Fruit fly (Drosophila melanogaster) whole organism, embryonic: ENCODE measurements around the gene deltaCOP.
A peak's percentile ranks its signal among the peaks of the same experiment; 100 is the strongest.

ENCODE experiments used
- Aef1 ChIP-seq: fragments of 200-800 bp; sonication (Bioruptor generic); IDR thresholded peaks from 3 replicates; pipeline ENCODE4 v1.3.6; 2022; ENCODE audit warnings: missing biosample characterization, missing genetic modification characterization
- CG11398 ChIP-seq: fragments of 200-800 bp; sonication (Bioruptor generic); optimal IDR thresholded peaks from 2 replicates; lab custom pipeline; 2016; ENCODE audit warnings: missing biosample characterization, missing genetic modification characterization
- CG15269 ChIP-seq: fragments of 200-800 bp; sonication (Bioruptor generic); optimal IDR thresholded peaks from 2 replicates; lab custom pipeline; 2018; ENCODE audit warnings: missing biosample characterization, mild to moderate bottlenecking, missing genetic modification characterization, moderate library complexity
- CG15479 ChIP-seq: fragments of 200-800 bp; sonication (Bioruptor generic); optimal IDR thresholded peaks from 3 replicates; lab custom pipeline; 2019; ENCODE audit warnings: missing biosample characterization, mild to moderate bottlenecking, missing genetic modification characterization, moderate library complexity
- CG15514 ChIP-seq: fragments of 200-800 bp; sonication (Bioruptor generic); optimal IDR thresholded peaks from 3 replicates; lab custom pipeline; 2017; ENCODE audit warnings: missing biosample characterization, missing genetic modification characterization, mild to moderate bottlenecking, moderate library complexity, missing genetic modification reagents
- CG17328 ChIP-seq: fragments of 200-800 bp; sonication (Bioruptor generic); IDR thresholded peaks from 2 replicates; pipeline ENCODE4 v1.3.6; 2022; ENCODE audit warnings: missing biosample characterization, missing genetic modification characterization
- CG18262 ChIP-seq: fragments of 200-800 bp; optimal IDR thresholded peaks from 3 replicates; lab custom pipeline; 2019; ENCODE audit warnings: missing biosample characterization, mild to moderate bottlenecking, missing genetic modification characterization, moderate library complexity
- CG18764 ChIP-seq: fragments of 200-800 bp; sonication (Bioruptor generic); optimal IDR thresholded peaks from 3 replicates; lab custom pipeline; 2016; ENCODE audit warnings: missing biosample characterization, missing genetic modification characterization
- CG2199 ChIP-seq: fragments of 200-800 bp; sonication (Bioruptor generic); IDR thresholded peaks from 3 replicates; pipeline ENCODE4 v1.3.6; 2022; ENCODE audit warnings: missing biosample characterization, missing genetic modification characterization
- CG2678 ChIP-seq: fragments of 200-800 bp; sonication (Bioruptor generic); optimal IDR thresholded peaks from 3 replicates; lab custom pipeline; 2019; ENCODE audit warnings: missing biosample characterization, mild to moderate bottlenecking, missing genetic modification characterization, moderate library complexity
- CG3163 ChIP-seq: fragments of 200-800 bp; sonication (Bioruptor generic); optimal IDR thresholded peaks from 3 replicates; lab custom pipeline; 2016; ENCODE audit warnings: missing biosample characterization, missing genetic modification characterization
- CG3995 ChIP-seq: fragments of 200-800 bp; sonication (Bioruptor generic); optimal IDR thresholded peaks from 3 replicates; lab custom pipeline; 2016; ENCODE audit warnings: missing biosample characterization, missing genetic modification characterization
- CG4360 ChIP-seq: fragments of 200-800 bp; sonication (Bioruptor generic); IDR thresholded peaks from 2 replicates; pipeline ENCODE4 v1.3.6; 2022; ENCODE audit warnings: missing biosample characterization, missing genetic modification characterization
- CG6683 ChIP-seq: fragments of 200-800 bp; sonication (Bioruptor generic); optimal IDR thresholded peaks from 2 replicates; lab custom pipeline; 2017; ENCODE audit warnings: missing biosample characterization, mild to moderate bottlenecking, missing genetic modification characterization, missing genetic modification reagents
- CG7987 ChIP-seq: fragments of 200-800 bp; sonication (Bioruptor generic); optimal IDR thresholded peaks from 2 replicates; lab custom pipeline; 2018; ENCODE audit warnings: missing biosample characterization, mild to moderate bottlenecking, missing genetic modification characterization, moderate library complexity
- CG9215 ChIP-seq: fragments of 200-800 bp; sonication (Bioruptor generic); IDR thresholded peaks from 2 replicates; pipeline ENCODE4 v1.3.6; 2022; ENCODE audit warnings: missing biosample characterization, missing genetic modification characterization
- CoRest ChIP-seq: fragments of 200-800 bp; sonication (Bioruptor generic); optimal IDR thresholded peaks from 3 replicates; lab custom pipeline; 2018; ENCODE audit warnings: missing biosample characterization, mild to moderate bottlenecking, missing genetic modification characterization, moderate library complexity
- HLHmδ ChIP-seq: fragments of 200-800 bp; sonication (Bioruptor generic); optimal IDR thresholded peaks from 2 replicates; lab custom pipeline; 2018; ENCODE audit warnings: missing biosample characterization, mild to moderate bottlenecking, missing genetic modification characterization, moderate library complexity
- Neu2 ChIP-seq: fragments of 200-800 bp; sonication (Bioruptor generic); optimal IDR thresholded peaks from 3 replicates; lab custom pipeline; 2016; ENCODE audit warnings: missing biosample characterization, missing genetic modification characterization, borderline replicate concordance
- Nf-YB ChIP-seq: fragments of 200-800 bp; sonication (Bioruptor generic); optimal IDR thresholded peaks from 3 replicates; lab custom pipeline; 2019; ENCODE audit warnings: missing biosample characterization, mild to moderate bottlenecking, missing genetic modification characterization, moderate library complexity
- Pdp1 ChIP-seq, 2 experiments: fragments of 200-800 bp; sonication (Bioruptor generic); optimal IDR thresholded peaks; 3 replicates each; lab custom pipeline; 2016; ENCODE audit warnings: missing biosample characterization in 2 of 2, missing genetic modification characterization in 2 of 2, mild to moderate bottlenecking in 1 of 2, moderate library complexity in 1 of 2
- Six4 ChIP-seq: fragments of 200-800 bp; sonication (Bioruptor generic); optimal IDR thresholded peaks from 2 replicates; lab custom pipeline; 2016; ENCODE audit warnings: missing biosample characterization, missing genetic modification characterization
- Trl ChIP-seq, 3 experiments: fragments of >200 bp in 2 of 3; fragments of 200-800 bp in 1 of 3; sonication (Bioruptor generic) in 1 of 3; optimal IDR thresholded peaks; 2 replicates in 1 of 3; 3 replicates in 2 of 3; lab custom pipeline; 2016 to 2017; ENCODE audit warnings: missing biosample characterization in 1 of 3, missing genetic modification characterization in 1 of 3
- ase ChIP-seq: fragments of 200-800 bp; sonication (Bioruptor generic); IDR thresholded peaks from 3 replicates; pipeline ENCODE4 v1.3.6; 2022; ENCODE audit warnings: missing biosample characterization, missing genetic modification characterization
- cad ChIP-seq: fragments of >200 bp; optimal IDR thresholded peaks from 2 replicates; lab custom pipeline; 2017; ENCODE audit warnings: missing biosample characterization, missing genetic modification characterization
- chinmo ChIP-seq: fragments of 200-800 bp; sonication (Bioruptor generic); IDR thresholded peaks from 4 replicates; pipeline ENCODE4 v1.3.6; 2022; ENCODE audit warnings: missing biosample characterization, missing genetic modification characterization; ENCODE audit not compliant: partially characterized antibody
- ewg ChIP-seq: fragments of 200-800 bp; sonication (Bioruptor generic); optimal IDR thresholded peaks from 3 replicates; lab custom pipeline; 2017; ENCODE audit warnings: mild to moderate bottlenecking, missing biosample characterization, missing genetic modification reagents, missing genetic modification characterization
- gem ChIP-seq: fragments of 200-800 bp; sonication (Bioruptor generic); optimal IDR thresholded peaks from 2 replicates; lab custom pipeline; 2019; ENCODE audit warnings: missing biosample characterization, mild to moderate bottlenecking, missing genetic modification characterization, moderate library complexity
- hkb ChIP-seq, 2 experiments: fragments of 200-800 bp in 1 of 2; fragments of >200 bp in 1 of 2; sonication (Bioruptor generic) in 1 of 2; IDR thresholded peaks in 1 of 2; optimal IDR thresholded peaks in 1 of 2; 2 replicates each; pipeline versions ENCODE4 v1.3.6 to Lab custom; 2017 to 2022; ENCODE audit warnings: missing biosample characterization in 1 of 2, missing genetic modification characterization in 1 of 2
- mam ChIP-seq: fragments of 200-800 bp; sonication (Bioruptor generic); optimal IDR thresholded peaks from 3 replicates; lab custom pipeline; 2016; ENCODE audit warnings: missing biosample characterization, missing genetic modification characterization
- mirr ChIP-seq: fragments of 200-800 bp; sonication (Bioruptor generic); optimal IDR thresholded peaks from 3 replicates; lab custom pipeline; 2018; ENCODE audit warnings: missing biosample characterization, mild to moderate bottlenecking, missing genetic modification characterization
- odd ChIP-seq: fragments of 200-800 bp; sonication (Bioruptor generic); optimal IDR thresholded peaks from 2 replicates; lab custom pipeline; 2017; ENCODE audit warnings: missing biosample characterization, mild to moderate bottlenecking, missing genetic modification characterization
- shn ChIP-seq: fragments of 200-800 bp; sonication (Bioruptor generic); optimal IDR thresholded peaks from 3 replicates; lab custom pipeline; 2016; ENCODE audit warnings: missing biosample characterization, missing genetic modification characterization
- sug ChIP-seq: fragments of 200-800 bp; optimal IDR thresholded peaks from 2 replicates; lab custom pipeline; 2019; ENCODE audit warnings: missing biosample characterization, mild to moderate bottlenecking, missing genetic modification characterization, moderate library complexity
- tgo ChIP-seq: fragments of 200-800 bp; sonication (Bioruptor generic); IDR thresholded peaks from 3 replicates; pipeline ENCODE4 v1.3.6; 2022; ENCODE audit warnings: missing biosample characterization, missing genetic modification characterization
- tll ChIP-seq, 2 experiments: fragments of 200-800 bp in 1 of 2; fragments of >200 bp in 1 of 2; sonication (Bioruptor generic) in 1 of 2; optimal IDR thresholded peaks; 2 replicates each; lab custom pipeline; 2017 to 2019; ENCODE audit warnings: missing biosample characterization in 2 of 2, missing genetic modification characterization in 2 of 2, mild to moderate bottlenecking in 1 of 2, moderate library complexity in 1 of 2
- wek ChIP-seq: fragments of 200-800 bp; sonication (Bioruptor generic); optimal IDR thresholded peaks from 3 replicates; lab custom pipeline; 2018; ENCODE audit warnings: missing biosample characterization, mild to moderate bottlenecking, missing genetic modification characterization, moderate library complexity
- z ChIP-seq: fragments of 200-800 bp; sonication (Bioruptor generic); IDR thresholded peaks from 3 replicates; pipeline ENCODE4 v1.3.6; 2022; ENCODE audit warnings: missing biosample characterization, missing genetic modification characterization
- zen ChIP-seq: fragments of 200-800 bp; sonication (Bioruptor generic); optimal IDR thresholded peaks from 3 replicates; lab custom pipeline; 2018; ENCODE audit warnings: missing biosample characterization, mild to moderate bottlenecking, missing genetic modification characterization, moderate library complexity

Gene deltaCOP

DNA sequence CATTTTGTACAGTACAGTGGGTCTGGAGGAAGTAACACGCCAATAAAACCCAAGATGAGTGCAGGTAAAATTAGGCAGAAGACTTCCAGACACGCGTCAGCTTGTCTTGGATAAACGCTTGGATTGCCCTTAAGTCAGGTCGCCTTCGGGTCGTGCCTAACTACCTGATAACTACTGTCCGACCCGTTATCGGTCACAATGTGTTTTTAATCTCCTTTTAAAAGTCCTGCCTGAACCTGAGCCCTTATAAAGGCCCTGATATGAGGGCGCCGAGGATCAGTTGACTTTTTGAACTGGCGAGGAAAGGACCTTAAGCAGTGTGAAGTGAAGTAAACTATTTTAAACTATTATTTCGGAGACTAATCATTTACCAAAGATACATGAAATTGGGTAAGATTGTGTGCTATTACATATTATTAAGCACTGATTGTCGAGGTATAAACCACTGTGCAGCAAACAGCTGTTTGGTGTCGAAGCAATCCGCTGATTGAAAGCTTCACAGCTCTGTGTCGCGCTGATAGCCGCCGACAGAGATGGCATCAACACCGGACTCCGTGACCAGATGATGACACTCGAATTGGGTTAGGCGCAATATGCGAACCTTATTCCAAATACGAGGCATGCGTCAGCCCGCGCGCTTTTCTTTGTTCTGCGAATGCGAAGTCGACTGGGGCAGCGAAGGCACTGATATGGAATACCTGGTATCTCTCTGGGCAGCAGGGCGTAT lies 37.5 kb downstream of the deltaCOP start (continued):
- TF ChIP-seq CG3995 (GFP tag; lab: Kevin White, UChicago) (peak; percentile 68), ase (no peak), Neu2 (GFP tag; lab: Kevin White, UChicago) (peak; percentile 92), CG15479 (GFP tag; lab: Kevin White, UChicago) (peak; percentile 67), CG6683 (GFP tag; lab: Kevin White, UChicago) (no peak), ewg (GFP tag; lab: Kevin White, UChicago) (no peak), CG2678 (tag; lab: Kevin White, UChicago) (no peak), HLHmδ (GFP tag; lab: Kevin White, UChicago) (no peak), z (GFP tag; lab: Robert Waterston, UW) (no peak), CG9215 (GFP tag; lab: Robert Waterston, UW) (no peak), CG15514 (no peak), odd (GFP tag; lab: Kevin White, UChicago) (no peak), CoRest (tag; lab: Kevin White, UChicago) (no peak), gem (tag; lab: Kevin White, UChicago) (no peak), CG4360 (GFP tag; lab: Robert Waterston, UW) (no peak), CG15269 (tag; lab: Kevin White, UChicago) (no peak), CG17328 (GFP tag; lab: Robert Waterston, UW) (no peak), zen (tag; lab: Kevin White, UChicago) (peak; percentile 81), chinmo (GFP tag; lab: Robert Waterston, UW) (0 out of 4 replicates have a peak, but pooled peaks have one; percentile 70), hkb (optimal IDR thresholded peaks at IDR 0.05; lab: Kevin White, UChicago) (no peak), hkb (GFP tag; IDR thresholded peaks at IDR 0.05; lab: Robert Waterston, UW) (no peak), CG11398 (no peak), Pdp1 (GFP tag; optimal IDR thresholded peaks at IDR 0.05; lab: Kevin White, UChicago) (no peak), cad (GFP tag; lab: Kevin White, UChicago) (peak; percentile 71), mirr (GFP tag; lab: Kevin White, UChicago) (no peak), shn (no peak), mam (GFP tag; lab: Kevin White, UChicago) (no peak), CG7987 (GFP tag; lab: Kevin White, UChicago) (no peak), CG2199 (no peak), tgo (GFP tag; lab: Robert Waterston, UW) (no peak), sug (tag; lab: Kevin White, UChicago) (no peak), CG18262 (tag; lab: Kevin White, UChicago) (no peak), CG3163 (GFP tag; lab: Kevin White, UChicago) (no peak), wek (GFP tag; lab: Kevin White, UChicago) (no peak), Six4 (GFP tag; lab: Kevin White, UChicago) (no peak), tll (GFP tag; optimal IDR thresholded peaks at IDR 0.05; lab: Kevin White, UChicago) (peak in 1 of 2 experiments; percentile 90), Trl (optimal IDR thresholded peaks at IDR 0.05; lab: Kevin White, UChicago) (no peak), Trl (GFP tag; optimal IDR thresholded peaks at IDR 0.05; lab: Kevin White, UChicago) (no peak), CG18764 (GFP tag; lab: Kevin White, UChicago) (no peak), Nf-YB (no peak), Aef1 (GFP tag; lab: Robert Waterston, UW) (no peak)
